Fruit fly (Drosophila melanogaster) whole organism, larva: ENCODE data around the gene RpS29.

Experiments used
- noc ChIP-seq: fragments of 200-800 bp; sonication (Bioruptor generic); optimal IDR thresholded peaks from 3 replicates; lab custom pipeline; 2019; ENCODE audit warnings: missing biosample characterization, mild to moderate bottlenecking, missing genetic modification characterization, moderate library complexity

Gene RpS29

dm6 chr3R:9800644-9801330 lies 22.9 kb downstream of the RpS29 start, which contains the start of the genes CG9467 and CG8526:
TSS of gene CG9467 (minus strand) at chr3R:9801026.
TSS of gene CG8526 (plus strand) at chr3R:9801280.
- TF ChIP-seq noc: no peak

DNA sequence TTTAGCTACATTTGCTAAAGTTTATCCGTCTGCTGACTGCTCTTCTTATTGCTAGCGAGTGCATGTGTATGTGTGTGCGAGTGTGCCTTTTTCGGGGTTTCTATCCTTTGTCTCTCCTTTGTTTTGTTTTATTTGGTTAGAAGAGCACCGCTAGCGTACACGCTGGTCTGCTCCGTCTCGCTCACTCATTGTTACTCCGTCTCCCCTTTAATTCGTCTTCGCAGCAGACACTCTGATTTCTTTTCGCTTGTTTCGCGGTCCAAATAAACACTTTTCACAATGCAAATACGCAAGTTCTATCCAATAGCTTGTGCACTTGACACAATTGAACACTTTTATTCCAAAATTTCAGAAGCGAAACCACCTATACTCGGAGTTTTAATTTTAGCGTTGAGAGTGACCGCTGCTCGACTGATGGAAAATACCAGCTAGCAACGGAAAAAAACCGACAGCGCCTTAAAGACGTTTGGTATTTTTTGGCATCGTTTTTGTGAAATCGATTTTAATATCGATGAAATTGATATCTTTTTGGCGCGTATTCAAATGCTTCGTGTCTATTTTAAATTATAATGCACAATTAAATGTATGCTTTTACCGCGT lies 31.2 kb downstream of the RpS29 start, which contains the start of gene FBXO11:
Gene FBXO11, minus strand, starts transcription at position 423 of the 600 bp plus-strand sequence.
- TF ChIP-seq noc: peak; percentile 52

DNA sequence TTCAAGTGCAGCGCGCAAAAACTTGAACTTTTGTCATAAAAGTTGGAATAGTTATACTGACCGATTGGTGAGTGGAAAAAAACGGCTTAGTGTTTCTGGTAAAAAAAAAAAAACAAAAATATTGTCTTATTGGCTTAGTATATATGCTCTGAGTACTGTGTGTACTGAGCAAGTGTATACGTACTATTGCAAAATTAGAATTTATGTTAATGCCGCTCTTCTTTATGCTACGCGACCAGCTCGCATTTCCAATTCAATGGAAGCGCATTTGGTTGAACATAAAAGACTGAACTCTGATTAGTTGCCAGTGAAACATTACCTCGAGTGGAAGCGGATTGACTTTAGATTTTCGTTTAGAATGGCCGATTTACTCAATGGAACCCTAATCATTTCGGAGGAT lies 34.6 kb downstream of the RpS29 start, which contains the start of gene CG8534:
Gene CG8534, plus strand, starts transcription at position 301 of the 400 bp plus-strand sequence.
- no peak for TF ChIP-seq noc

DNA sequence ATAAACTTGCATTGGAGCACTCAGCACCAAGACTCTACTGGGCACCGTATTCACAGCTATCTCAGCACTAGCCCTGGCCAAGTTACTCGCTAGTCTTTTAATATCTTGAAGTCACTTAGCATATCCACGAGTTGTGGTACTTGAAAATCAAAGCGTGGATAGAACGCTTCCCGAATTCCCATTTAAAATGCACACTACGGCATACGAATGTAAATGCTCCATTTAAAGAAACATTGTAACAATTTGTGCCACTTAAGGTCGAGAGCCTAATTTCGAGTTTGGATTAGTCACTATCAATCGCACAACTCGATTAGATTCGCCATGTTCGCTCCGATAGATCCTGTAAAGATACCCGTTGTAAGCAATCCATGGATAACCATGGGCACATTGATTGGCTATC lies 36.0 kb downstream of the RpS29 start, which contains the start of gene eloF:
Gene eloF, plus strand, starts transcription at position 301 of the 400 bp plus-strand sequence.
- no peak for TF ChIP-seq noc

DNA sequence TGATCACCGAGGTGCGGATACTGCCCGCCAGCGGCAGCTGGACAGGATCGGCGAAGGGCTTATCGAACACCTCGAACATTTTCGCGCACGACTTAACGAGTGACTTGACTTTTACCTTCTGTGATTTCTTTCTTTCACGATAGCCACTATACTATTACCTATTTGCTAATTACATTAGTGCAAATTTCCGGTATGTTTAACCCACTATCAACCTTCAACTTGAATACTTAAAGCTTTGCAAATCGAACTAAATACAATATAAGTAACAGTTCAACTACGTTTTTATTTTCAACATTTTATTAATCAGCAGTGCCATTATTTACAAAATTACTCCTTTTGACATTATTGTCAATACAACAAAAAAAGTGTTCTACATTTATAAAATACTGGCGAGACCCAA lies 39.0 kb downstream of the RpS29 start, which contains the start of gene CG16904:
Gene CG16904, minus strand, starts transcription at position 101 of the 400 bp plus-strand sequence.
- TF ChIP-seq noc: no peak

DNA sequence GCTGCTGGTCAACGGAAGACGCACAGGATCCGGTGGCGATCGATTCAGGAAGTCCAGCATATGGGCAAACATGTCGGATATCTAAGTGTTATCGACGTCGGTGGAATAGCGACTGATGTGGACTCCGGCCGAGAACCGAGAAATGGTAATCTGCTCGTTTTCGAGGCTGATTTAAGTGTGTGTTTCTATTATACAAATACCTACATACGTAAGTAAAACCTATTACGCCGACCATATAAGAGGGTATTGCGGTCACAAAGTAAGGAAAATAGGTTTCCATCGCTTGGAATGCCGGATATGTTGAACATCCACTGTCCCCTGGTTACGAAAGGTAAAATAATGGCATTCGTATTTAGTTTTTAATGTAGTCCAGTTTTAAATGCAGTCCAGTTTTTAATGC lies 40.5 kb downstream of the RpS29 start, which contains the start of gene CG9459:
Gene CG9459, minus strand, starts transcription at position 101 of the 400 bp plus-strand sequence.
- TF ChIP-seq noc: no peak

DNA sequence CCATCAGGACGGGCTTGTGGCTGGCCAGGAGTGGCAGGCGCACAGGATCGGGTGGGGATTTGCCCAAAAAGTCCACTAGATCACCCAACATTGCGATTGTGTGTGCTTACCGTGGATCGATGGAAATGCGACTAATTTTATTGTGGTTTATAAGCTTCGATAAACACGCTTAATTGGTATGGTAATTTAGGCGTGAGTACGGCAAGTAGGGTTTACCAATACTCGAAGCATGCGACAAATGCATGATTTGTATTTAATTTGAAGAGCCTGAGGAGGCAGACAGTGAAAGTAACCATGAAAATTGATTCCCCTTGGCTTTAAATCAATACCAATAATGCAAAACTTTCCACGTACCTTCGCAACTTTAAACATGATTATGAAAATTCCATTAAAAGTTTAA lies 41.9 kb downstream of the RpS29 start, which contains the start of gene CG9458:
Gene CG9458, minus strand, starts transcription at position 101 of the 400 bp plus-strand sequence.
- no peak for TF ChIP-seq noc

- no peak for TF ChIP-seq noc
Measured at dm6 chr3R:9821091-9821490, 43.2 kb downstream of the RpS29 start, which contains the start of gene CG42857. TSS of gene CG42857 (minus strand) at chr3R:9821191.

DNA sequence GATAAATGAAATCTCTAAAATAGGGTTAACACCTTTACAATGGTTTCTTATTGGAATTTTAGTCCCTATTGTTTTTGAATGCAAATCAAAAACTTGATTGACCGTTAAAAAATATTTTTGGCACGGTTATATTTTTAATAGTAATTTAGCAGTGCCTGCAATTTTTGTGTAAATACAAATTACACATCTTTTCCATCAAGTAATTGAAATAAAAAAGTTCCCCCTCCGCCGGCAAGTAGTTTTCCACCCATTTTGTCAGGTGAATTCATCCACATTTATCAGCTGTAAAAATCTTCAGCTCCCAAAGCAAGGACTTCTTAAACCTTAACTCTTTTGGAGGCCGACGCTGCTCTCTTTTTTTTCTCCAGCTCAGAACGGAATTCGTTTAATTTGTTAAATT lies 45.9 kb downstream of the RpS29 start, which contains the start of gene CG34302:
Gene CG34302, minus strand, starts transcription at position 101 of the 400 bp plus-strand sequence.
- no peak for TF ChIP-seq noc
